Fruit fly (Drosophila melanogaster) whole organism, embryonic: ENCODE results near the gene CG2712.

Experiments
- Abd-B ChIP-seq: fragments of 200-800 bp; sonication (Bioruptor generic); optimal IDR thresholded peaks from 2 replicates; lab custom pipeline; 2018; ENCODE audit warnings: missing biosample characterization, mild to moderate bottlenecking, missing genetic modification characterization, moderate library complexity
- B-H1 ChIP-seq: fragments of 200-800 bp; sonication (Bioruptor generic); IDR thresholded peaks from 3 replicates; pipeline ENCODE4 v1.3.6; 2022; ENCODE audit warnings: missing biosample characterization, missing genetic modification characterization
- Bgb ChIP-seq: fragments of 200-800 bp; sonication (Bioruptor generic); IDR thresholded peaks from 2 replicates; pipeline ENCODE4 v1.3.6; 2022; ENCODE audit warnings: missing biosample characterization, missing genetic modification characterization; ENCODE audit not compliant: partially characterized antibody
- CG1024 ChIP-seq: fragments of 200-800 bp; sonication (Bioruptor generic); IDR thresholded peaks from 2 replicates; pipeline ENCODE4 v1.3.6; 2022; ENCODE audit warnings: missing biosample characterization, missing genetic modification characterization
- CG10274 ChIP-seq: fragments of 200-800 bp; sonication (Bioruptor generic); optimal IDR thresholded peaks from 3 replicates; lab custom pipeline; 2017; ENCODE audit warnings: missing biosample characterization, mild to moderate bottlenecking, missing genetic modification characterization
- CG11456 ChIP-seq: fragments of 200-800 bp; sonication (Bioruptor generic); IDR thresholded peaks from 3 replicates; pipeline ENCODE4 v1.3.6; 2022; ENCODE audit warnings: missing biosample characterization, missing genetic modification characterization
- CG13775 ChIP-seq: fragments of 200-800 bp; sonication (Bioruptor generic); optimal IDR thresholded peaks from 3 replicates; lab custom pipeline; 2017; ENCODE audit warnings: missing biosample characterization, mild to moderate bottlenecking, missing genetic modification characterization
- CG15073 ChIP-seq: fragments of 200-800 bp; sonication (Bioruptor generic); optimal IDR thresholded peaks from 2 replicates; lab custom pipeline; 2016; ENCODE audit warnings: missing biosample characterization, missing genetic modification characterization
- CG16863 ChIP-seq: fragments of 200-800 bp; sonication (Bioruptor generic); optimal IDR thresholded peaks from 3 replicates; lab custom pipeline; 2016; ENCODE audit warnings: missing biosample characterization, missing genetic modification characterization
- CG17612 ChIP-seq: fragments of 200-800 bp; sonication (Bioruptor generic); IDR thresholded peaks from 2 replicates; pipeline ENCODE4 v1.3.6; 2022; ENCODE audit warnings: missing biosample characterization, missing genetic modification characterization
- CG18262 ChIP-seq: fragments of 200-800 bp; optimal IDR thresholded peaks from 3 replicates; lab custom pipeline; 2019; ENCODE audit warnings: missing biosample characterization, mild to moderate bottlenecking, missing genetic modification characterization, moderate library complexity
- CG2875 ChIP-seq: fragments of 200-800 bp; sonication (Bioruptor generic); optimal IDR thresholded peaks from 2 replicates; lab custom pipeline; 2017; ENCODE audit warnings: missing biosample characterization, mild to moderate bottlenecking, missing genetic modification characterization, missing genetic modification reagents
- CG4730 ChIP-seq: fragments of 200-800 bp; sonication (Bioruptor generic); IDR thresholded peaks from 2 replicates; pipeline ENCODE4 v1.3.6; 2022; ENCODE audit warnings: missing biosample characterization, missing genetic modification characterization
- CG6854 ChIP-seq: fragments of 200-800 bp; sonication (Bioruptor generic); optimal IDR thresholded peaks from 3 replicates; lab custom pipeline; 2017; ENCODE audit warnings: missing biosample characterization, mild to moderate bottlenecking, missing genetic modification characterization
- CG8944 ChIP-seq: fragments of 200-800 bp; sonication (Bioruptor generic); optimal IDR thresholded peaks from 3 replicates; lab custom pipeline; 2016; ENCODE audit warnings: missing biosample characterization, missing genetic modification characterization
- CTCF ChIP-seq: fragments of 200-800 bp; sonication (Bioruptor generic); optimal IDR thresholded peaks from 2 replicates; lab custom pipeline; 2017; ENCODE audit warnings: missing biosample characterization, mild to moderate bottlenecking, missing genetic modification characterization, moderate library complexity
- Dbx ChIP-seq: fragments of 200-800 bp; sonication (Bioruptor generic); IDR thresholded peaks from 3 replicates; pipeline ENCODE4 v1.3.6; 2022; ENCODE audit warnings: missing biosample characterization, missing genetic modification characterization
- Dfd ChIP-seq, 2 experiments: fragments of >200 bp; optimal IDR thresholded peaks; 2 replicates each; lab custom pipeline; 2017; ENCODE audit warnings: missing biosample characterization in 2 of 2, missing genetic modification characterization in 2 of 2
- Doc2 ChIP-seq: fragments of 200-800 bp; sonication (Bioruptor generic); IDR thresholded peaks from 2 replicates; pipeline ENCODE4 v1.3.6; 2022; ENCODE audit warnings: missing biosample characterization, missing genetic modification characterization
- Ets65A ChIP-seq: fragments of 200-800 bp; sonication (Bioruptor generic); peaks from one replicate; lab custom pipeline; 2016; ENCODE audit warnings: missing biosample characterization, missing genetic modification characterization
- H2.0 ChIP-seq: fragments of 200-800 bp; sonication (Bioruptor generic); IDR thresholded peaks from 2 replicates; pipeline ENCODE4 v1.3.6; 2022; ENCODE audit warnings: missing biosample characterization, missing genetic modification characterization
- Hr78 ChIP-seq, 2 experiments: fragments of 200-800 bp in 1 of 2; fragments of >200 bp in 1 of 2; sonication (Bioruptor generic) in 1 of 2; optimal IDR thresholded peaks; 2 replicates each; lab custom pipeline; 2017 to 2019; ENCODE audit warnings: missing biosample characterization in 2 of 2, missing genetic modification characterization in 2 of 2, mild to moderate bottlenecking in 1 of 2, moderate library complexity in 1 of 2
- Lim3 ChIP-seq: fragments of 200-800 bp; sonication (Bioruptor generic); IDR thresholded peaks from 2 replicates; pipeline ENCODE4 v1.3.6; 2022; ENCODE audit warnings: missing biosample characterization, missing genetic modification characterization
- MESR4 ChIP-seq: fragments of 200-800 bp; sonication (Bioruptor generic); optimal IDR thresholded peaks from 2 replicates; lab custom pipeline; 2018; ENCODE audit warnings: missing biosample characterization, mild to moderate bottlenecking, missing genetic modification characterization, moderate library complexity
- Rfx ChIP-seq: fragments of 200-800 bp; sonication (Bioruptor generic); IDR thresholded peaks from 2 replicates; pipeline ENCODE4 v1.3.6; 2022; ENCODE audit warnings: missing biosample characterization, missing genetic modification characterization
- Rx ChIP-seq: fragments of 200-800 bp; sonication (Bioruptor generic); IDR thresholded peaks from 2 replicates; pipeline ENCODE4 v1.3.6; 2022; ENCODE audit warnings: missing biosample characterization, missing genetic modification characterization
- Sry-β ChIP-seq: fragments of 200-800 bp; sonication (Bioruptor generic); optimal IDR thresholded peaks from 2 replicates; lab custom pipeline; 2018; ENCODE audit warnings: missing biosample characterization, mild to moderate bottlenecking, missing genetic modification characterization, moderate library complexity
- ac ChIP-seq: fragments of 200-800 bp; sonication (Bioruptor generic); optimal IDR thresholded peaks from 3 replicates; lab custom pipeline; 2017; ENCODE audit warnings: missing biosample characterization, mild to moderate bottlenecking, missing genetic modification characterization
- aop ChIP-seq: fragments of 200-800 bp; sonication (Bioruptor generic); IDR thresholded peaks from 2 replicates; pipeline ENCODE4 v1.3.6; 2022; ENCODE audit warnings: missing biosample characterization, missing genetic modification characterization
- cad ChIP-seq: fragments of >200 bp; optimal IDR thresholded peaks from 2 replicates; lab custom pipeline; 2017; ENCODE audit warnings: missing biosample characterization, missing genetic modification characterization
- da ChIP-seq: fragments of 200-800 bp; sonication (Bioruptor generic); optimal IDR thresholded peaks from 2 replicates; lab custom pipeline; 2016; ENCODE audit warnings: missing biosample characterization, missing genetic modification characterization
- emc ChIP-seq: fragments of 200-800 bp; sonication (Bioruptor generic); optimal IDR thresholded peaks from 2 replicates; lab custom pipeline; 2016; ENCODE audit warnings: missing biosample characterization, missing genetic modification characterization
- eyg ChIP-seq: fragments of 200-800 bp; sonication (Bioruptor generic); optimal IDR thresholded peaks from 3 replicates; lab custom pipeline; 2016; ENCODE audit warnings: missing biosample characterization, missing genetic modification characterization
- fd3F ChIP-seq: fragments of 200-800 bp; sonication (Bioruptor generic); optimal IDR thresholded peaks from 2 replicates; lab custom pipeline; 2018; ENCODE audit warnings: missing biosample characterization, mild to moderate bottlenecking, missing genetic modification characterization, moderate library complexity
- gfzf ChIP-seq: fragments of 200-800 bp; sonication (Bioruptor generic); optimal IDR thresholded peaks from 2 replicates; lab custom pipeline; 2016; ENCODE audit warnings: missing biosample characterization, mild to moderate bottlenecking, missing genetic modification characterization, moderate library complexity
- grau ChIP-seq: fragments of 200-800 bp; optimal IDR thresholded peaks from 3 replicates; lab custom pipeline; 2019; ENCODE audit warnings: missing biosample characterization, mild to moderate bottlenecking, missing genetic modification characterization, moderate library complexity
- hb ChIP-seq: fragments of 200-800 bp; sonication (Bioruptor generic); IDR thresholded peaks from 3 replicates; pipeline ENCODE4 v1.3.6; 2022; ENCODE audit warnings: missing biosample characterization, missing genetic modification characterization; ENCODE audit not compliant: partially characterized antibody
- kah ChIP-seq: fragments of 200-800 bp; sonication (Bioruptor generic); optimal IDR thresholded peaks from 2 replicates; lab custom pipeline; 2018; ENCODE audit warnings: missing biosample characterization, mild to moderate bottlenecking, missing genetic modification characterization
- klu ChIP-seq: fragments of 200-800 bp; sonication (Bioruptor generic); IDR thresholded peaks from 2 replicates; pipeline ENCODE4 v1.3.6; 2022; ENCODE audit warnings: missing biosample characterization, missing genetic modification characterization
- knrl ChIP-seq: fragments of 200-800 bp; sonication (Bioruptor generic); IDR thresholded peaks from 3 replicates; pipeline ENCODE4 v1.3.6; 2022; ENCODE audit warnings: missing biosample characterization, missing genetic modification characterization; ENCODE audit not compliant: partially characterized antibody
- mld ChIP-seq: fragments of 200-800 bp; sonication (Bioruptor generic); IDR thresholded peaks from 3 replicates; pipeline ENCODE4 v1.3.6; 2022; ENCODE audit warnings: missing biosample characterization, missing genetic modification characterization; ENCODE audit not compliant: partially characterized antibody
- nmo ChIP-seq: fragments of 200-800 bp; sonication (Bioruptor generic); optimal IDR thresholded peaks from 2 replicates; lab custom pipeline; 2018; ENCODE audit warnings: missing biosample characterization, mild to moderate bottlenecking, missing genetic modification characterization, moderate library complexity
- oc ChIP-seq: fragments of 200-800 bp; sonication (Bioruptor generic); optimal IDR thresholded peaks from 2 replicates; lab custom pipeline; 2018; ENCODE audit warnings: missing biosample characterization, mild to moderate bottlenecking, missing genetic modification characterization, moderate library complexity
- pan ChIP-seq, 4 experiments: fragments of >200 bp in 3 of 4; fragments of 200-800 bp in 1 of 4; sonication (Bioruptor generic) in 1 of 4; optimal IDR thresholded peaks in 3 of 4; IDR thresholded peaks in 1 of 4; 2 replicates each; pipeline versions ENCODE4 v1.3.6 to Lab custom; 2017 to 2022; ENCODE audit warnings: missing biosample characterization in 2 of 4, missing genetic modification characterization in 2 of 4, mixed read lengths in 1 of 4
- pb ChIP-seq: fragments of 200-800 bp; sonication (Bioruptor generic); optimal IDR thresholded peaks from 3 replicates; lab custom pipeline; 2016; ENCODE audit warnings: missing biosample characterization, missing genetic modification characterization
- repo ChIP-seq: fragments of 200-800 bp; sonication (Bioruptor generic); optimal IDR thresholded peaks from 2 replicates; lab custom pipeline; 2016; ENCODE audit warnings: missing biosample characterization, missing genetic modification characterization
- schlank ChIP-seq: fragments of 200-800 bp; sonication (Bioruptor generic); optimal IDR thresholded peaks from 2 replicates; lab custom pipeline; 2018; ENCODE audit warnings: missing biosample characterization, mild to moderate bottlenecking, missing genetic modification characterization
- sens-2 ChIP-seq: fragments of 200-800 bp; sonication (Bioruptor generic); IDR thresholded peaks from 2 replicates; pipeline ENCODE4 v1.3.6; 2022; ENCODE audit warnings: missing biosample characterization, missing genetic modification characterization
- wor ChIP-seq: fragments of 200-800 bp; sonication (Bioruptor generic); IDR thresholded peaks from 2 replicates; pipeline ENCODE4 v1.3.6; 2022; ENCODE audit warnings: missing biosample characterization, missing genetic modification characterization

The CG2712 gene

DNA sequence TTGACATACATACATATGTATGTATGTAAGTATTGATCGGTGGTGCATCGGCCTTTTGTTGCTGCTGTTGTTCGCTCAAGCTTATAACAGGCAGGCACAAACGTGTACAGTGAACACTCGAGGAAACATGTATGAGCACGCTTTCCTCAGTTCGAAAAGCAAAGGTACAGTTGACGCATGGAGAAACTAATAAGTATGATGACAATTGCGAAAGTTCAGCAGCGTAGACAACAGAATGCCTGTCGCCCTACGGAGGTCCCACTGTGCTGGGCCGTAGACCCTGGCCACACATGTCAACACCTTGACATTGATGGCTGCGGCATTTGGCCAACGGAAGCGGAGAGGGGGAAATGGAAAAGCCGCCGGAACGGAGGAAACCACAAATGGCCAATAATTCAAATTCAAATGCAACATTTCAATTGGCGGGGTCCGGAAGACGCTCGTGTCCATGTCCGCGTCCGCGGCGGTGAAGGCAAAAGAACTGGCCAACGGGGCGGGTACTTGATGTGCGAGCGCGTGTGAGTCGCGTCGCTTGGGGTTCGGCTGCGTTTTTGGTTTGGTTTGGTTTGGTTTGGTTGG is 24.0 kb upstream of the CG2712 start, which contains the start of gene CG2681 (continued):
- TF ChIP-seq Rfx (GFP tag; lab: Robert Waterston, UW): peak; percentile 72
- no peak for TF ChIP-seq kah (GFP tag; lab: Kevin White, UChicago)
- TF ChIP-seq CG16863 (GFP tag; lab: Kevin White, UChicago): peak; percentile 17
- no peak for TF ChIP-seq Bgb (GFP tag; lab: Robert Waterston, UW)
- no peak for TF ChIP-seq CTCF (GFP tag; lab: Kevin White, UChicago)
- TF ChIP-seq mld: no peak
- TF ChIP-seq oc (tag; lab: Kevin White, UChicago): no peak
- TF ChIP-seq eyg (GFP tag; lab: Kevin White, UChicago): no peak
- TF ChIP-seq Ets65A (GFP tag; lab: Kevin White, UChicago): peak; percentile 94
- TF ChIP-seq Rx (GFP tag; lab: Robert Waterston, UW): peak; percentile 53
- no peak for TF ChIP-seq pb (GFP tag; lab: Kevin White, UChicago)
- TF ChIP-seq nmo: peak; percentile 25
- TF ChIP-seq sens-2 (GFP tag; lab: Robert Waterston, UW): 0 out of 2 replicates have a peak, but pooled peaks have one; percentile 12
- no peak for TF ChIP-seq CG6854 (GFP tag; lab: Kevin White, UChicago)
- no peak for TF ChIP-seq Sry-β
- no peak for TF ChIP-seq CG10274 (GFP tag; lab: Kevin White, UChicago)
- no peak for TF ChIP-seq CG4730 (GFP tag; lab: Robert Waterston, UW)
- TF ChIP-seq knrl (GFP tag; lab: Robert Waterston, UW): no peak
- TF ChIP-seq grau: peak; percentile 71
- TF ChIP-seq schlank (tag; lab: Kevin White, UChicago): no peak
- TF ChIP-seq CG11456: peak; percentile 80
- no peak for TF ChIP-seq CG13775 (GFP tag; lab: Kevin White, UChicago)
- peak; percentile 62 for TF ChIP-seq H2.0 (GFP tag; lab: Robert Waterston, UW)
- no peak for TF ChIP-seq ac (GFP tag; lab: Kevin White, UChicago)
- TF ChIP-seq CG2875 (GFP tag; lab: Kevin White, UChicago): no peak
- TF ChIP-seq CG18262 (tag; lab: Kevin White, UChicago): no peak
- TF ChIP-seq CG15073: no peak
- TF ChIP-seq da (GFP tag; lab: Kevin White, UChicago): no peak
- no peak for TF ChIP-seq Doc2 (GFP tag; lab: Robert Waterston, UW)
- no peak for TF ChIP-seq cad (GFP tag; lab: Kevin White, UChicago)
- TF ChIP-seq Hr78 (GFP tag; optimal IDR thresholded peaks at IDR 0.05; lab: Kevin White, UChicago): no peak
- TF ChIP-seq Dfd (GFP tag; optimal IDR thresholded peaks at IDR 0.05; lab: Kevin White, UChicago): no peak
- no peak for TF ChIP-seq klu (GFP tag; lab: Robert Waterston, UW)
- TF ChIP-seq Dbx (GFP tag; lab: Robert Waterston, UW): 0 out of 3 replicates have a peak, but pooled peaks have one; percentile 30
- no peak for TF ChIP-seq hb (GFP tag; lab: Robert Waterston, UW)
- peak; percentile 12 for TF ChIP-seq Abd-B (GFP tag; lab: Kevin White, UChicago)
- peak; percentile 14 for TF ChIP-seq CG8944 (GFP tag; lab: Kevin White, UChicago)
- no peak for TF ChIP-seq Lim3 (GFP tag; lab: Robert Waterston, UW)
- peak; percentile 24; the same call in 1 of the 2 replicates for TF ChIP-seq wor
- no peak for TF ChIP-seq fd3F (GFP tag; lab: Kevin White, UChicago)
- no peak for TF ChIP-seq emc (GFP tag; lab: Kevin White, UChicago)
- no peak for TF ChIP-seq repo (GFP tag; lab: Kevin White, UChicago)
- TF ChIP-seq pan (optimal IDR thresholded peaks at IDR 0.05; lab: Kevin White, UChicago): no peak
- peak in 1 of 2 experiments; percentile 67 for TF ChIP-seq pan (GFP tag; optimal IDR thresholded peaks at IDR 0.05 in 1 of 2, IDR thresholded peaks at IDR 0.05 in 1 of 2)
- 0 out of 2 replicates have a peak, but pooled peaks have one; percentile 25 for TF ChIP-seq CG1024 (GFP tag; lab: Robert Waterston, UW)
- no peak for TF ChIP-seq gfzf (GFP tag; lab: Kevin White, UChicago)
- TF ChIP-seq CG17612: peak; percentile 50
- peak; percentile 14; the same call in 1 of the 3 replicates for TF ChIP-seq B-H1 (GFP tag; lab: Robert Waterston, UW)
- TF ChIP-seq MESR4: no peak
- TF ChIP-seq aop: no peak
